Worm (Caenorhabditis elegans) whole organism, L3 larva: ENCODE results near the gene C18D11.1.

Source experiments
- R02D3.7 ChIP-seq: fragments of 150-350 bp; optimal IDR thresholded peaks from 2 replicates; lab custom pipeline; 2014; ENCODE audit warnings: missing biosample characterization, missing genetic modification characterization
- ZK546.5 ChIP-seq: sonication (generic microtip); optimal IDR thresholded peaks from 2 replicates; lab custom pipeline; 2017; ENCODE audit warnings: missing biosample characterization, missing genetic modification characterization
- aly-2 ChIP-seq: fragments of 150-350 bp; optimal IDR thresholded peaks from 2 replicates; lab custom pipeline; 2014; ENCODE audit warnings: missing biosample characterization, missing genetic modification characterization
- ama-1 ChIP-seq: fragments of 150-350 bp; optimal IDR thresholded peaks from 2 replicates; lab custom pipeline; 2018
- ceh-16 ChIP-seq: sonication (generic microtip); optimal IDR thresholded peaks from 2 replicates; lab custom pipeline; 2017; ENCODE audit warnings: missing biosample characterization, missing genetic modification characterization
- ceh-28 ChIP-seq: fragments of 150-350 bp; optimal IDR thresholded peaks from 2 replicates; lab custom pipeline; 2014; ENCODE audit warnings: missing biosample characterization, missing genetic modification reagents, missing genetic modification characterization
- ceh-82 ChIP-seq: fragments of 150-350 bp; optimal IDR thresholded peaks from 2 replicates; lab custom pipeline; 2014; ENCODE audit warnings: missing biosample characterization, missing genetic modification characterization
- ceh-9 ChIP-seq: sonication (generic microtip); optimal IDR thresholded peaks from 2 replicates; lab custom pipeline; 2018; ENCODE audit warnings: missing biosample characterization, missing genetic modification characterization
- daf-12 ChIP-seq: fragments of 150-350 bp; optimal IDR thresholded peaks from 2 replicates; lab custom pipeline; 2014; ENCODE audit warnings: missing biosample characterization, missing genetic modification reagents, missing genetic modification characterization
- egl-27 ChIP-seq: sonication (generic microtip); optimal IDR thresholded peaks from 4 replicates; lab custom pipeline; 2017; ENCODE audit warnings: missing biosample characterization, missing genetic modification reagents, missing genetic modification characterization
- egl-5 ChIP-seq: fragments of 150-350 bp; optimal IDR thresholded peaks from 2 replicates; lab custom pipeline; 2017; ENCODE audit warnings: missing biosample characterization, missing genetic modification reagents, missing genetic modification characterization, inconsistent platforms
- elt-1 ChIP-seq: fragments of 150-350 bp; optimal IDR thresholded peaks from 2 replicates; lab custom pipeline; 2014; ENCODE audit warnings: missing biosample characterization, missing genetic modification characterization
- elt-2 ChIP-seq: sonication (generic microtip); optimal IDR thresholded peaks from 2 replicates; lab custom pipeline; 2016; ENCODE audit warnings: missing genetic modification reagents, mild to moderate bottlenecking, missing genetic modification characterization, missing compliant biosample characterization
- elt-3 ChIP-seq, 3 experiments: fragments of 150-350 bp in 1 of 3; sonication (generic microtip) in 2 of 3; optimal IDR thresholded peaks; 2 replicates in 2 of 3; 4 replicates in 1 of 3; lab custom pipeline; 2014 to 2017; ENCODE audit warnings: missing biosample characterization in 3 of 3, missing genetic modification characterization in 3 of 3
- eor-1 ChIP-seq, 2 experiments: fragments of 150-350 bp; optimal IDR thresholded peaks; 2 replicates each; lab custom pipeline; 2014 to 2018; ENCODE audit warnings: missing biosample characterization in 2 of 2, missing genetic modification characterization in 2 of 2
- fkh-10 ChIP-seq: sonication (generic microtip); optimal IDR thresholded peaks from 2 replicates; lab custom pipeline; 2017; ENCODE audit warnings: missing biosample characterization, missing genetic modification reagents, missing genetic modification characterization
- fkh-2 ChIP-seq: fragments of 150-350 bp; optimal IDR thresholded peaks from 2 replicates; lab custom pipeline; 2014; ENCODE audit warnings: missing biosample characterization, missing genetic modification reagents, missing genetic modification characterization
- fos-1 ChIP-seq: fragments of 150-350 bp; optimal IDR thresholded peaks from 2 replicates; lab custom pipeline; 2014; ENCODE audit warnings: missing biosample characterization, missing genetic modification characterization
- hmg-11 ChIP-seq: sonication (generic microtip); optimal IDR thresholded peaks from 2 replicates; lab custom pipeline; 2016; ENCODE audit warnings: missing genetic modification characterization, missing compliant biosample characterization
- jun-1 ChIP-seq: fragments of 150-350 bp; optimal IDR thresholded peaks from 2 replicates; lab custom pipeline; 2014; ENCODE audit warnings: missing biosample characterization, missing genetic modification reagents, missing genetic modification characterization
- lin-15B ChIP-seq: fragments of 150-350 bp; optimal IDR thresholded peaks from 2 replicates; lab custom pipeline; 2014; ENCODE audit warnings: missing biosample characterization, missing genetic modification characterization
- lin-39 ChIP-seq: fragments of 150-350 bp; optimal IDR thresholded peaks from 2 replicates; lab custom pipeline; 2018; ENCODE audit warnings: missing biosample characterization, missing genetic modification reagents, missing genetic modification characterization
- lsy-12 ChIP-seq: sonication (generic microtip); optimal IDR thresholded peaks from 2 replicates; lab custom pipeline; 2016; ENCODE audit warnings: mild to moderate bottlenecking, missing genetic modification characterization, missing compliant biosample characterization
- mdl-1 ChIP-seq: fragments of 150-350 bp; optimal IDR thresholded peaks from 2 replicates; lab custom pipeline; 2014; ENCODE audit warnings: missing biosample characterization, missing genetic modification characterization
- mml-1 ChIP-seq: fragments of 150-350 bp; sonication (generic microtip); optimal IDR thresholded peaks from 3 replicates; lab custom pipeline; 2014; ENCODE audit warnings: missing biosample characterization, missing genetic modification characterization
- nfya-1 ChIP-seq: sonication (generic microtip); optimal IDR thresholded peaks from 2 replicates; lab custom pipeline; 2017; ENCODE audit warnings: missing genetic modification characterization, mild to moderate bottlenecking, missing compliant biosample characterization, antibody characterized with exemption, moderate library complexity; ENCODE audit not compliant: insufficient read depth
- nhr-11 ChIP-seq: fragments of 150-350 bp; optimal IDR thresholded peaks from 2 replicates; lab custom pipeline; 2014; ENCODE audit warnings: missing biosample characterization, missing genetic modification characterization
- nhr-12 ChIP-seq: fragments of 150-350 bp; optimal IDR thresholded peaks from 2 replicates; lab custom pipeline; 2014; ENCODE audit warnings: missing biosample characterization, missing genetic modification characterization
- nhr-23 ChIP-seq: fragments of 150-350 bp; optimal IDR thresholded peaks from 2 replicates; lab custom pipeline; 2014; ENCODE audit warnings: missing biosample characterization, missing genetic modification reagents, missing genetic modification characterization
- nhr-237 ChIP-seq: fragments of 150-350 bp; optimal IDR thresholded peaks from 2 replicates; lab custom pipeline; 2014; ENCODE audit warnings: missing biosample characterization, missing genetic modification characterization
- nhr-25 ChIP-seq: sonication (generic microtip); optimal IDR thresholded peaks from 2 replicates; lab custom pipeline; 2017; ENCODE audit warnings: missing biosample characterization, missing genetic modification characterization
- nhr-28 ChIP-seq: fragments of 150-350 bp; optimal IDR thresholded peaks from 2 replicates; lab custom pipeline; 2014; ENCODE audit warnings: missing biosample characterization, missing genetic modification characterization
- nhr-43 ChIP-seq: sonication (generic microtip); optimal IDR thresholded peaks from 2 replicates; lab custom pipeline; 2016; ENCODE audit warnings: mild to moderate bottlenecking, missing genetic modification characterization, missing compliant biosample characterization; ENCODE audit not compliant: poor library complexity, severe bottlenecking
- nhr-67 ChIP-seq: fragments of 150-350 bp; optimal IDR thresholded peaks from 2 replicates; lab custom pipeline; 2014; ENCODE audit warnings: missing biosample characterization, missing genetic modification characterization
- nhr-76 ChIP-seq: fragments of 150-350 bp; sonication (generic microtip); optimal IDR thresholded peaks from 5 replicates; lab custom pipeline; 2014; ENCODE audit warnings: missing biosample characterization, missing genetic modification characterization
- nhr-77 ChIP-seq: fragments of 150-350 bp; optimal IDR thresholded peaks from 2 replicates; lab custom pipeline; 2014; ENCODE audit warnings: missing biosample characterization, missing genetic modification characterization
- pha-4 ChIP-seq: fragments of 150-350 bp; optimal IDR thresholded peaks from 2 replicates; lab custom pipeline; 2014; ENCODE audit warnings: missing biosample characterization, missing genetic modification reagents, missing genetic modification characterization
- pqm-1 ChIP-seq: fragments of 150-350 bp; optimal IDR thresholded peaks from 2 replicates; lab custom pipeline; 2017; ENCODE audit warnings: missing biosample characterization, missing genetic modification characterization, inconsistent platforms
- sea-2 ChIP-seq: fragments of 150-350 bp; sonication (generic microtip); optimal IDR thresholded peaks from 4 replicates; lab custom pipeline; 2014; ENCODE audit warnings: missing biosample characterization, missing genetic modification reagents, missing genetic modification characterization
- skn-1 ChIP-seq: fragments of 150-350 bp; optimal IDR thresholded peaks from 2 replicates; lab custom pipeline; 2014; ENCODE audit warnings: missing biosample characterization, missing genetic modification characterization
- snpc-4 ChIP-seq: fragments of 150-350 bp; optimal IDR thresholded peaks from 2 replicates; lab custom pipeline; 2014; ENCODE audit warnings: missing biosample characterization, missing genetic modification characterization
- tbx-2 ChIP-seq: sonication (generic microtip); optimal IDR thresholded peaks from 2 replicates; lab custom pipeline; 2016; ENCODE audit warnings: mild to moderate bottlenecking, missing genetic modification characterization, missing compliant biosample characterization
- unc-39 ChIP-seq: sonication (generic microtip); optimal IDR thresholded peaks from 4 replicates; lab custom pipeline; 2017; ENCODE audit warnings: missing biosample characterization, missing genetic modification characterization
- unc-62 ChIP-seq: fragments of 150-350 bp; sonication (generic microtip); optimal IDR thresholded peaks from 4 replicates; lab custom pipeline; 2014; ENCODE audit warnings: missing biosample characterization, missing genetic modification reagents, missing genetic modification characterization
- zag-1 ChIP-seq: fragments of 150-350 bp; optimal IDR thresholded peaks from 2 replicates; lab custom pipeline; 2014; ENCODE audit warnings: missing biosample characterization, missing genetic modification characterization
- ztf-11 ChIP-seq: fragments of 150-350 bp; optimal IDR thresholded peaks from 2 replicates; lab custom pipeline; 2014; ENCODE audit warnings: missing biosample characterization, missing genetic modification characterization
- ztf-4 ChIP-seq: fragments of 150-350 bp; optimal IDR thresholded peaks from 2 replicates; lab custom pipeline; 2014; ENCODE audit warnings: missing biosample characterization, missing genetic modification characterization

The C18D11.1 gene

DNA sequence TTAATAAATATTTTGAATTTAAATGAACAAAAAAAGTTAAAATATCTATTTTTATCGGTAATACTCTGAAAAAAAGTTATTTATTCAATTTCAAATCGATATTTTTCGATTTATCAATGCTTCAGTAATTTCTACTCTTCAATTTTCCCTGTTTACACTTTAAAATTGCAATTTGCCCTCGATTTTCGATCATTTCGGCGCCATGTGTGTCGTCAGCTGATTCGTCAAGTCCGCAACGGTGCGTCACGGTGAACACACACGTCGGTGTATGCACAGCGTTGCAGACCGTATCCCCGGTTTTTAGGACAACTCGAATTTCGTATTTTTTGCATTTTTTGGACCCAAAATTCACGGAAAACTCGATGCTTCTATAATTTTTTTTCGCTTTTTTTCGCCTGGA, 6.9 kb downstream of the C18D11.1 start, which contains the start of gene C18D11.3:
Gene C18D11.3, plus strand, starts transcription at position 189 of the 400 bp plus-strand sequence.
- TF ChIP-seq lin-39 (peak; percentile 92), mml-1 (no peak), nhr-76 (tag; lab: Kevin White, UChicago) (no peak), zag-1 (tag; lab: Kevin White, UChicago) (no peak), aly-2 (no peak), nhr-43 (tag; lab: Kevin White, UChicago) (peak; percentile 37), ama-1 (lab: Kevin White, UChicago) (peak; percentile 1), ceh-28 (tag; lab: Kevin White, UChicago) (peak; percentile 50), fkh-10 (no peak), ztf-4 (tag; lab: Kevin White, UChicago) (no peak), eor-1 (tag; optimal IDR thresholded peaks at IDR 0.05; lab: Kevin White, UChicago) (no peak), daf-12 (tag; lab: Kevin White, UChicago) (no peak), nhr-28 (tag; lab: Kevin White, UChicago) (no peak), jun-1 (tag; lab: Kevin White, UChicago) (peak; percentile 66), nhr-23 (peak; percentile 83), ceh-82 (tag; lab: Kevin White, UChicago) (no peak), ZK546.5 (tag; lab: Kevin White, UChicago) (no peak), fkh-2 (tag; lab: Kevin White, UChicago) (no peak), ztf-11 (no peak), sea-2 (GFP tag; lab: Kevin White, UChicago) (peak; percentile 49), nfya-1 (tag; lab: Kevin White, UChicago) (peak; percentile 97), R02D3.7 (tag; lab: Kevin White, UChicago) (no peak), tbx-2 (tag; lab: Kevin White, UChicago) (peak; percentile 17), ceh-9 (tag; lab: Kevin White, UChicago) (no peak), egl-5 (tag; lab: Kevin White, UChicago) (peak; percentile 90), nhr-67 (tag; lab: Kevin White, UChicago) (no peak), hmg-11 (peak; percentile 67), mdl-1 (tag; lab: Kevin White, UChicago) (no peak), ceh-16 (no peak), fos-1 (tag; lab: Kevin White, UChicago) (no peak), lsy-12 (tag; lab: Kevin White, UChicago) (peak; percentile 48), nhr-77 (tag; lab: Kevin White, UChicago) (no peak), nhr-12 (tag; lab: Kevin White, UChicago) (no peak), elt-3 (tag; optimal IDR thresholded peaks at IDR 0.05; lab: Kevin White, UChicago) (no peak), pqm-1 (tag; lab: Kevin White, UChicago) (peak; percentile 46), nhr-25 (tag; lab: Kevin White, UChicago) (peak; percentile 93), nhr-237 (no peak), skn-1 (tag; lab: Kevin White, UChicago) (peak; percentile 66), egl-27 (no peak), elt-1 (tag; lab: Kevin White, UChicago) (peak; percentile 15), pha-4 (peak; percentile 98), lin-15B (tag; lab: Kevin White, UChicago) (peak; percentile 92), nhr-11 (tag; lab: Kevin White, UChicago) (no peak), unc-39 (no peak), snpc-4 (peak; percentile 89), elt-2 (tag; lab: Kevin White, UChicago) (peak; percentile 86), unc-62 (GFP tag; lab: Kevin White, UChicago) (no peak)
